Worm (Caenorhabditis elegans) whole organism, midembryonic: ENCODE results near the gene grd-12.

ENCODE experiments used
- cog-1 ChIP-seq: sonication (generic microtip); optimal IDR thresholded peaks from 2 replicates; lab custom pipeline; 2016; ENCODE audit warnings: missing genetic modification characterization, missing compliant biosample characterization
- flt-1 ChIP-seq: fragments of 200-800 bp; sonication (Bioruptor generic); IDR thresholded peaks from 2 replicates; pipeline ENCODE4 v1.3.6; 2022; ENCODE audit warnings: missing genetic modification characterization, missing compliant biosample characterization
- klf-2 ChIP-seq: fragments of 200-800 bp; sonication (Bioruptor generic); conservative IDR thresholded peaks from 2 replicates; pipeline ENCODE4 v1.3.6; 2022; ENCODE audit warnings: missing genetic modification reagents, missing genetic modification characterization, missing compliant biosample characterization
- tab-1 ChIP-seq: fragments of 200-800 bp; sonication (Bioruptor generic); IDR thresholded peaks from 2 replicates; pipeline ENCODE4 v1.3.6; 2022; ENCODE audit warnings: missing genetic modification characterization, missing compliant biosample characterization
- ztf-23 ChIP-seq: fragments of 200-800 bp; sonication (Bioruptor generic); IDR thresholded peaks from 2 replicates; pipeline ENCODE4 v1.3.6; 2022; ENCODE audit warnings: missing genetic modification reagents, missing genetic modification characterization, missing compliant biosample characterization
- ztf-29 ChIP-seq: fragments of 200-800 bp; sonication (Bioruptor generic); IDR thresholded peaks from 2 replicates; pipeline ENCODE4 v1.3.6; 2022; ENCODE audit warnings: missing genetic modification reagents, missing genetic modification characterization, missing compliant biosample characterization

DNA sequence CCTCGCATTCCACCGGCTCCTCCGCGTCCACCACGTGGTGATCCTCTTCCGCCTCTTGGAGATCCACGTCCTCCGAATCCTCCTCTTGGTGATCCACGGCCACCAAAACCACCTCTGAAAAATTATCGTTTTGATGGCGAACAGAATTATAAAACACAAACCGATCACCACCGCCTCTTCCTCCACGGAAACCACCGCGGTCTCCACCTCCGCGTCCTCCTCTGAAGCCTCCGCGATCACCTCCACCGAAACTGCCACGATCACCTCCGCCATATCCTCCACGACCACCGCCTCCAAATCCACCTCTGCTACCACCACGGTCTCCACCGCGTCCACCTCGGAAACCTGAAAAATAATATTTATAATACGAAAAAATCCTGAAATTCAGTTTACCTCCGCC is 23.2 kb downstream of the grd-12 start:
- no peak for TF ChIP-seq tab-1 (GFP tag; lab: Robert Waterston, UW)
- no peak for TF ChIP-seq cog-1 (tag; lab: Kevin White, UChicago)
- TF ChIP-seq flt-1 (GFP tag; lab: Robert Waterston, UW) = no peak
- TF ChIP-seq ztf-29 (GFP tag; lab: Robert Waterston, UW) = no peak
- TF ChIP-seq ztf-23 (GFP tag; lab: Robert Waterston, UW) = no peak
- no peak for TF ChIP-seq klf-2 (GFP tag; lab: Robert Waterston, UW)
